Worm (Caenorhabditis elegans) whole organism, late embryonic: ENCODE results near the gene ssp-33.

Source experiments
- ahr-1 ChIP-seq: sonication (generic microtip); optimal IDR thresholded peaks from 2 replicates; lab custom pipeline; 2016; ENCODE audit warnings: missing genetic modification characterization, missing compliant biosample characterization
- ceh-19 ChIP-seq: fragments of 200-800 bp; sonication (Bioruptor generic); optimal IDR thresholded peaks from 2 replicates; lab custom pipeline; 2018; ENCODE audit warnings: mild to moderate bottlenecking, missing genetic modification characterization, missing compliant biosample characterization
- ceh-31 ChIP-seq: sonication (generic microtip); optimal IDR thresholded peaks from 2 replicates; lab custom pipeline; 2016; ENCODE audit warnings: missing genetic modification characterization, missing compliant biosample characterization
- elt-2 ChIP-seq: sonication (generic microtip); optimal IDR thresholded peaks from 2 replicates; lab custom pipeline; 2016; ENCODE audit warnings: missing genetic modification reagents, missing genetic modification characterization, missing compliant biosample characterization
- ets-4 ChIP-seq: sonication (generic microtip); optimal IDR thresholded peaks from 2 replicates; lab custom pipeline; 2016; ENCODE audit warnings: missing genetic modification characterization, missing compliant biosample characterization
- hlh-6 ChIP-seq: sonication (generic microtip); optimal IDR thresholded peaks from 2 replicates; lab custom pipeline; 2016; ENCODE audit warnings: missing genotype, missing genetic modification characterization, missing compliant biosample characterization
- hlh-8 ChIP-seq: sonication (generic microtip); optimal IDR thresholded peaks from 2 replicates; lab custom pipeline; 2016; ENCODE audit warnings: missing genotype, missing genetic modification characterization, missing compliant biosample characterization
- nhr-11 ChIP-seq: fragments of 150-350 bp; optimal IDR thresholded peaks from 2 replicates; lab custom pipeline; 2014; ENCODE audit warnings: missing biosample characterization, missing genetic modification characterization
- pha-4 ChIP-seq: fragments of 150-350 bp; optimal IDR thresholded peaks from 2 replicates; lab custom pipeline; 2018; ENCODE audit warnings: missing biosample characterization, missing genetic modification reagents, missing genetic modification characterization
- tbx-2 ChIP-seq: sonication (generic microtip); optimal IDR thresholded peaks from 2 replicates; lab custom pipeline; 2016; ENCODE audit warnings: missing genetic modification characterization, missing compliant biosample characterization
- unc-55 ChIP-seq: sonication (generic microtip); optimal IDR thresholded peaks from 2 replicates; lab custom pipeline; 2017; ENCODE audit warnings: missing biosample characterization, missing genetic modification reagents, missing genetic modification characterization

DNA sequence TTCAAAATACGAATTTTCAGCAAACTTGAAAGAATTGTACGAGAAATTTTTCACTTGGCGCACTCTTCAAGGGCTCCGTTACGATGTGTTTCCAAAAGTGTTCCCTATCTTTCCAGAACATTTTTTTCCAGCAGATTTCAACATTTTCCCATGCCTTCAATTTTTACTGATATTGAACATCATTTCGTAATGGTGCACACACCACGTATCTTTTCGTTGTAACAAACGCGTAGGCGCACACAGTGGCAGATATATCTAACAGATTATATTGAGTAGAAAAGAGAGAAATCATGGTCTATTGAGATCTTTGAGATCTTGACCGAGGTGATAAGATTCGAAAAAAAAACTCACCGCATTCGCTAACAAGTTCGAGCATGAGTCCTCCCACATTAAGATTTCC, 15.5 kb upstream of the ssp-33 start:
- TF ChIP-seq unc-55 (peak; percentile 44), hlh-8 (tag; lab: Kevin White, UChicago) (no peak), hlh-6 (tag; lab: Kevin White, UChicago) (no peak), elt-2 (tag; lab: Kevin White, UChicago) (no peak), ahr-1 (tag; lab: Kevin White, UChicago) (no peak), nhr-11 (tag; lab: Kevin White, UChicago) (no peak), tbx-2 (tag; lab: Kevin White, UChicago) (no peak), ceh-31 (tag; lab: Kevin White, UChicago) (no peak), ceh-19 (GFP tag; lab: Kevin White, UChicago) (no peak), pha-4 (tag; lab: Kevin White, UChicago) (no peak), ets-4 (tag; lab: Kevin White, UChicago) (no peak)
